Fruit fly (Drosophila melanogaster) whole organism, wandering third instar larva: ENCODE results near the gene Arf1.

Source experiments
- Abd-B ChIP-seq: fragments of >200 bp; optimal IDR thresholded peaks from 2 replicates; lab custom pipeline; 2017; ENCODE audit warnings: missing biosample characterization, missing genetic modification characterization
- CG9705 ChIP-seq: fragments of 200-800 bp; sonication (Bioruptor generic); optimal IDR thresholded peaks from 2 replicates; lab custom pipeline; 2018; ENCODE audit warnings: missing biosample characterization, mild to moderate bottlenecking, missing genetic modification characterization
- CrebA ChIP-seq: fragments of 200-800 bp; sonication (Bioruptor generic); optimal IDR thresholded peaks from 2 replicates; lab custom pipeline; 2016; ENCODE audit warnings: missing biosample characterization, mild to moderate bottlenecking, missing genetic modification characterization, borderline replicate concordance
- Dif ChIP-seq: fragments of 200-275, 200-300 bp; sonication (Bioruptor generic); optimal IDR thresholded peaks from 2 replicates; lab custom pipeline; 2018; ENCODE audit warnings: missing biosample characterization, missing genetic modification characterization; ENCODE audit not compliant: partially characterized antibody
- GATAd ChIP-seq: sonication (Bioruptor generic); optimal IDR thresholded peaks from 2 replicates; lab custom pipeline; 2016; ENCODE audit warnings: missing biosample characterization, missing genetic modification characterization
- HLH106 ChIP-seq: fragments of 200-800 bp; optimal IDR thresholded peaks from 3 replicates; lab custom pipeline; 2019; ENCODE audit warnings: missing biosample characterization, mild to moderate bottlenecking, missing genetic modification characterization, moderate library complexity
- Hnf4 ChIP-seq: fragments of 200-800 bp; sonication (Bioruptor generic); optimal IDR thresholded peaks from 2 replicates; lab custom pipeline; 2016; ENCODE audit warnings: missing biosample characterization, mild to moderate bottlenecking, missing genetic modification characterization
- Hr78 ChIP-seq: fragments of >200 bp; optimal IDR thresholded peaks from 2 replicates; lab custom pipeline; 2017; ENCODE audit warnings: missing biosample characterization, missing genetic modification characterization
- Hr83 ChIP-seq: fragments of 200-300 bp; sonication (Bioruptor generic); optimal IDR thresholded peaks from 2 replicates; lab custom pipeline; 2016; ENCODE audit warnings: missing biosample characterization, mild to moderate bottlenecking, missing genetic modification characterization, moderate library complexity; ENCODE audit not compliant: poor library complexity, severe bottlenecking
- Jra ChIP-seq: sonication (Bioruptor generic); optimal IDR thresholded peaks from 2 replicates; lab custom pipeline; 2016; ENCODE audit warnings: missing biosample characterization, missing genetic modification characterization
- Mio ChIP-seq: sonication (Bioruptor generic); optimal IDR thresholded peaks from 2 replicates; lab custom pipeline; 2016; ENCODE audit warnings: missing biosample characterization, missing genetic modification characterization
- Myc ChIP-seq: fragments of >200 bp; optimal IDR thresholded peaks from 2 replicates; lab custom pipeline; 2017
- N ChIP-seq: fragments of >200 bp; optimal IDR thresholded peaks from 2 replicates; lab custom pipeline; 2018; ENCODE audit warnings: missing biosample characterization, missing external identifiers, missing genetic modification characterization
- Rel ChIP-seq, 2 experiments: fragments of 200-800 bp; sonication (Bioruptor generic) in 1 of 2; optimal IDR thresholded peaks; 2 replicates in 1 of 2; 3 replicates in 1 of 2; lab custom pipeline; 2016 to 2019; ENCODE audit warnings: mild to moderate bottlenecking in 2 of 2, missing biosample characterization in 2 of 2, missing genetic modification characterization in 2 of 2, moderate library complexity in 1 of 2
- Sp1 ChIP-seq: fragments of 200-800 bp; sonication (Bioruptor generic); optimal IDR thresholded peaks from 3 replicates; lab custom pipeline; 2019; ENCODE audit warnings: missing biosample characterization, mild to moderate bottlenecking, missing genetic modification characterization, moderate library complexity
- brk ChIP-seq: fragments of 200-800 bp; sonication (Bioruptor generic); optimal IDR thresholded peaks from 2 replicates; lab custom pipeline; 2016; ENCODE audit warnings: missing biosample characterization, mild to moderate bottlenecking, missing genetic modification characterization
- dl ChIP-seq, 2 experiments: fragments of 175-275, 200-275 bp in 1 of 2; fragments of 200-275 bp in 1 of 2; sonication (Bioruptor generic); optimal IDR thresholded peaks; lab custom pipeline; 2018; ENCODE audit warnings: mild to moderate bottlenecking in 2 of 2, missing biosample characterization in 2 of 2, missing genetic modification characterization in 2 of 2, moderate library complexity in 2 of 2; ENCODE audit not compliant: partially characterized antibody in 2 of 2, insufficient read depth in 1 of 2
- dmrt93B ChIP-seq: fragments of 200-800 bp; sonication (Bioruptor generic); optimal IDR thresholded peaks from 2 replicates; lab custom pipeline; 2018; ENCODE audit warnings: missing biosample characterization, mild to moderate bottlenecking, missing genetic modification characterization
- dsf ChIP-seq: sonication (Bioruptor generic); optimal IDR thresholded peaks from 2 replicates; lab custom pipeline; 2016; ENCODE audit warnings: missing biosample characterization, missing genetic modification characterization, borderline replicate concordance
- ey ChIP-seq: fragments of 200-800 bp; sonication (Bioruptor generic); optimal IDR thresholded peaks from 2 replicates; lab custom pipeline; 2016; ENCODE audit warnings: missing biosample characterization, missing genetic modification characterization
- foxo ChIP-seq, 2 experiments: fragments of 200-800 bp; sonication (Bioruptor generic); optimal IDR thresholded peaks; 2 replicates in 1 of 2; 3 replicates in 1 of 2; lab custom pipeline; 2016 to 2017; ENCODE audit warnings: missing biosample characterization in 2 of 2, missing genetic modification characterization in 2 of 2
- fru ChIP-seq: fragments of 200-800 bp; sonication (Bioruptor generic); optimal IDR thresholded peaks from 3 replicates; lab custom pipeline; 2016; ENCODE audit warnings: missing biosample characterization, mild to moderate bottlenecking, missing genetic modification characterization
- h ChIP-seq: fragments of 200-800 bp; sonication (Bioruptor generic); optimal IDR thresholded peaks from 3 replicates; lab custom pipeline; 2016; ENCODE audit warnings: missing biosample characterization, mild to moderate bottlenecking, missing genetic modification characterization
- jim ChIP-seq: fragments of 175-275, 200-325 bp; sonication (Bioruptor generic); optimal IDR thresholded peaks from 2 replicates; lab custom pipeline; 2016; ENCODE audit warnings: missing biosample characterization, mild to moderate bottlenecking, missing genetic modification characterization
- lola ChIP-seq: fragments of >200 bp; optimal IDR thresholded peaks from 2 replicates; lab custom pipeline; 2017; ENCODE audit warnings: missing biosample characterization, missing genetic modification characterization
- pan ChIP-seq: fragments of >200 bp; optimal IDR thresholded peaks from 2 replicates; lab custom pipeline; 2017
- rgr ChIP-seq: fragments of 200-800 bp; sonication (Bioruptor generic); optimal IDR thresholded peaks from 3 replicates; lab custom pipeline; 2016; ENCODE audit warnings: missing biosample characterization, mild to moderate bottlenecking, missing genetic modification characterization
- sage ChIP-seq: fragments of 200-800 bp; sonication (Bioruptor generic); optimal IDR thresholded peaks from 2 replicates; lab custom pipeline; 2016; ENCODE audit warnings: missing biosample characterization, mild to moderate bottlenecking, missing genetic modification characterization
- tai ChIP-seq: sonication (Bioruptor generic); optimal IDR thresholded peaks from 2 replicates; lab custom pipeline; 2016; ENCODE audit warnings: missing biosample characterization, missing genetic modification characterization
- usp ChIP-seq: fragments of >200 bp; optimal IDR thresholded peaks from 2 replicates; lab custom pipeline; 2017; ENCODE audit warnings: missing biosample characterization, missing genetic modification characterization
- woc ChIP-seq: sonication (Bioruptor generic); optimal IDR thresholded peaks from 2 replicates; lab custom pipeline; 2016; ENCODE audit warnings: missing biosample characterization, mild to moderate bottlenecking, missing genetic modification characterization

The Arf1 gene

DNA sequence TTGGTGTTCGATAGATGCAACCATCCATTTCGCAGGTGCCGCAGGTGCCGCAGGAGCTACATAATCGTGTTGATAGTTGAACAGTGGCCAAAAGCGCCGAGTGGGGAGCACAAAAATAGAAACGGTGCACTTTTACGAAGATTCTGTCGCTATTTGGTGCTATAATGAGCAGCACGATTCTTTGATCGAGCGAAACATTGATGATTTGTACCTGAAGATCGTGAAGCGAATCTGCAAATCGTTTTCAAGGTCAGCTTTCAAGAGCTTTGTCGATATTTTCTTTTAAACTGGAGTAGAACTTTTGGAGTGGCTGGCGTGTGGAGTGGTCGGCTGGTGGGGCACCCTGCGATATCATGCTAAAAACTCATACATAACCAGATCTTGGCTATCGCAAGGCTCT lies 26.4 kb upstream of the Arf1 start, which contains the start of gene CG11131:
Gene CG11131, plus strand, starts transcription at position 301 of the 400 bp plus-strand sequence.
- no peak for TF ChIP-seq N
- TF ChIP-seq ey (GFP tag; lab: Kevin White, UChicago): no peak
- no peak for TF ChIP-seq sage
- TF ChIP-seq dmrt93B (GFP tag; lab: Kevin White, UChicago): no peak
- TF ChIP-seq jim (GFP tag; lab: Kevin White, UChicago): no peak
- no peak for TF ChIP-seq lola (GFP tag; lab: Kevin White, UChicago)
- TF ChIP-seq Hr83 (GFP tag; lab: Kevin White, UChicago): no peak
- TF ChIP-seq Mio (GFP tag; lab: Kevin White, UChicago): no peak
- no peak for TF ChIP-seq pan (lab: Kevin White, UChicago)
- no peak for TF ChIP-seq h (GFP tag; lab: Kevin White, UChicago)
- no peak for TF ChIP-seq Dif (GFP tag; lab: Kevin White, UChicago)
- no peak for TF ChIP-seq HLH106 (tag; lab: Kevin White, UChicago)

DNA sequence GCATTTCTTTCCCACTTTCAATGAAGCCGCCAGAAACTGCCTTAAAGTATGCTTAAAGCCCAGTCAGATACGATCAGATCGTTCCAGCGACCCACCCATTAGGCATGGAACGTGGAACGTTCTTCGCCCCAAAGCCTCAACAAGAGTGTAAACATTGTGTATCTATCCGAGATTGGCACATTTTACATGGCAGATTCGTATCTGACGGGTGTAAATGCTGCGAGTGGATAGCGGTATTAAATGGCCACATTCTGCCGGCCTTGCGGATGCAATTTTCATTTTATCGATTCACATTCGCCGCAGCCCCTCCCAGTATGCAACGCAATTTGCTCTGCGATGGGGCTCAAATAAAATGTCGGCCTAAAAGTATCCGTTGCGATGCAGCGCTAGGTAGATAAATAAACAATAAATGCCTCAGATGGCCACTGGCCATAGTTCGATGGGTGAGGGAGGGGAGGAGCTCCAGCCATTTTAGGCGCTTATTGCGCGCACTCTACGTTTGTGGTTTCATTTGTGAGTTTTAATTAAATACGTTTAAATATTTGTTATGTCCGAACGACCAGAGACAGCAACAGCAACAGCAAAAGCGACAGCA lies 22.8 kb upstream of the Arf1 start:
- TF ChIP-seq ey (GFP tag; lab: Kevin White, UChicago) (no peak), Myc (peak; percentile 81), lola (GFP tag; lab: Kevin White, UChicago) (peak; percentile 21), Hr78 (GFP tag; lab: Kevin White, UChicago) (no peak), dmrt93B (GFP tag; lab: Kevin White, UChicago) (no peak), Rel (GFP tag; optimal IDR thresholded peaks at IDR 0.05; lab: Kevin White, UChicago) (no peak), Rel (tag; optimal IDR thresholded peaks at IDR 0.05; lab: Kevin White, UChicago) (no peak), foxo (GFP tag; optimal IDR thresholded peaks at IDR 0.05; lab: Kevin White, UChicago) (no peak), Sp1 (no peak), CG9705 (GFP tag; lab: Kevin White, UChicago) (no peak), N (peak; percentile 41), Hnf4 (GFP tag; lab: Kevin White, UChicago) (no peak), Abd-B (GFP tag; lab: Kevin White, UChicago) (peak; percentile 62), dl (GFP tag; optimal IDR thresholded peaks at IDR 0.05; lab: Kevin White, UChicago; ENCODE audit: insufficient read depth in 1 of 2, partially characterized antibody in 2 of 2) (no peak), tai (GFP tag; lab: Kevin White, UChicago) (no peak), dsf (GFP tag; lab: Kevin White, UChicago) (no peak), HLH106 (tag; lab: Kevin White, UChicago) (no peak)
- TF ChIP-seq, all 38 proteins: peak for 4

DNA sequence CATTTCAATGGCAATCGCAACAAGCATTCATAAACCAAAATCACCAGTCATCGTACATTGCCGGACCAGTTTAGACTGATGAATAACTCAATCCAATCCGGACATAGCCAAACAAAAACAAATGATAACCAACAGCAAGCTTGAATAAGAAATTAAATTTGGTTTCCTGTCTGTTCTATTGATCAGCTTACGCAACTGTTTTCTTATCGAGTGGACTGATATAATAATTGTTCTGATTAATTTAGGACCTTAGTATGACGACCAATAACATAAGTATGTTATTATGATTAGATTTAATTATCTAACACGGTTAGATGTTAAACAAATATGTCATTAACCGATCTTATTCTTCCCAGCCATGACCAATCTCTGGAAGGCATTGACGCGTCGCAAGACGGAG lies 19.0 kb upstream of the Arf1 start:
- no peak for TF ChIP-seq tai (GFP tag; lab: Kevin White, UChicago)
- no peak for TF ChIP-seq woc
- TF ChIP-seq ey (GFP tag; lab: Kevin White, UChicago): no peak
- no peak for TF ChIP-seq Sp1
- no peak for TF ChIP-seq CrebA (GFP tag; lab: Kevin White, UChicago)
- TF ChIP-seq Hr83 (GFP tag; lab: Kevin White, UChicago): no peak
- no peak for TF ChIP-seq pan (lab: Kevin White, UChicago)
- TF ChIP-seq, all 38 proteins: peak for 0

DNA sequence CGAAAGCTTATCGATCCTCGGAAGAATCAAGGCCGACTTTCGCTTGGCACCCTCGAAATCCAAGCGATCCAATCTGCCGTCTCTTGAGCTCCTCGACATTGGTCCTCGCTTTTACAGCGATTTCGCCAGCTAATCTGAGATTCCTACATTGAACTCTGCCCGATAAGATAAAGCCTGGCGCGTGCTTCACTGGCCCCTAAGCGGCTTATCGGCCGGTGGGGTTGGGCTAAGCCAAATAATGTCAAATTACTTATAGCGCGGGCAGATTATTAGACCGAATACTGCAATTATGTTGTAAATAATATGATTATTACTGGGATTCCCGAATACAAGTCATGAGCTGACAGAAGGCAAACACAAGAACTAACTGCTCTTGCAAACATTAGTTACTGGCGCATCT lies 18.0 kb upstream of the Arf1 start:
- TF ChIP-seq h (GFP tag; lab: Kevin White, UChicago): peak; percentile 92
- no peak for TF ChIP-seq Rel (GFP tag; optimal IDR thresholded peaks at IDR 0.05; lab: Kevin White, UChicago)
- TF ChIP-seq Rel (tag; optimal IDR thresholded peaks at IDR 0.05; lab: Kevin White, UChicago): peak; percentile 50
- TF ChIP-seq usp (GFP tag; lab: Kevin White, UChicago): no peak
- TF ChIP-seq Sp1: no peak

DNA sequence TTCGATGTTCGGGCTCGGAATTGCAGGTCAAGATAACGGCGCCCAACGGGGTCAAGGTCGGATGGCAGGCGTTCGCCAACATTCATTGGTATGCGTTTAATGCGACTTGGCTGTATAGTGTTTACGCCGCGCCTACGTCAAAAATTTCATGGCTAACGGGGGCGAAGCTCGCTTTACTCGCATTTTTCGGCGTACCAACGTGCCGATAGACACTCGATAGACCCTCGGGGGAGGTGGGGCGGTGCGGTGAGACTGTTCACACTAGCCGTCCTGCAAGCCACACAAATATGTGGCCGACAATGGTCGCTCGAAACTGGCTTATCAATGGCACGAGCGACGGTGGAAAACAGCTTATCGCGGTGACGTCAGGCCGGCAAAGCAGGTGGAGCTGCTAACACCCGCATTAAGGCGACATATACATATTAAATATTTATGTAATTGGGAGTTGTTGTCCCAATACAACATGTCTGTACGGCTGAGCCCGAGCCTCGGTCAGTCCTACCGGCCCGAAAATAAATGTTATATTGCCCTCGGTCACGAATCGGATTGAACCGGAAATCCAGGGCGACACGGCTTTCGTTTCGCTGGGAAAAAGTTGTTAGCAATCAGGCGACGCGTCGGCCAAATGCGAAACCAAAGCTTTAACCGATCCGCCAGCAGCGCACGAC lies 16.7 kb upstream of the Arf1 start:
- TF ChIP-seq h (GFP tag; lab: Kevin White, UChicago) (peak; percentile 16), Hnf4 (GFP tag; lab: Kevin White, UChicago) (no peak)

DNA sequence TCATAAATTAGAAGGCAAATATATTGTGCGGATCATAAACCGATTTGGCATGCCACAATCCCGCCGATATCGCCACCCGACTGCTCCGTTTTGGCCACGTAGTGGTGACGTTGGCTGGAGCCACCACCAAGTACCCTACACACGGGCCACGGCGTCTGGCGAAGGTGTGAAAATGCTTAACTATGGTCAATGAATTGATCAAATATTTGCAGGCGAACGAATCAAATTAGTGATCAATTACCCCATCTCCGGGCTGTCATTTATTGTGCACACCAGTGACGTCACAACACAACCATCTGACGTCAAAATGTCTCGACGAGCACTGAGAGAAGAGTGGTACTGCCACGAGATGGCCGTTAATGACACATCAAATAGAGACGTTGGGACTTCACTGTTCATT lies 15.6 kb upstream of the Arf1 start:
- TF ChIP-seq Hnf4 (GFP tag; lab: Kevin White, UChicago): no peak
- TF ChIP-seq pan (lab: Kevin White, UChicago): no peak
- TF ChIP-seq fru (GFP tag; lab: Kevin White, UChicago): no peak
- no peak for TF ChIP-seq CrebA (GFP tag; lab: Kevin White, UChicago)
- TF ChIP-seq N: no peak
- TF ChIP-seq GATAd (GFP tag; lab: Kevin White, UChicago): no peak
- TF ChIP-seq Hr83 (GFP tag; lab: Kevin White, UChicago): no peak
- TF ChIP-seq HLH106 (tag; lab: Kevin White, UChicago): no peak
- TF ChIP-seq brk (GFP tag; lab: Kevin White, UChicago): no peak
- no peak for TF ChIP-seq dmrt93B (GFP tag; lab: Kevin White, UChicago)
- TF ChIP-seq Jra (GFP tag; lab: Kevin White, UChicago): no peak
- TF ChIP-seq rgr (GFP tag; lab: Kevin White, UChicago): no peak
